Fruit fly (Drosophila melanogaster) whole organism: ENCODE data around the gene CG13786.

Source experiments
- CG8478 ChIP-seq: fragments of >200 bp; optimal IDR thresholded peaks from 2 replicates; lab custom pipeline; 2018; ENCODE audit warnings: inconsistent platforms
- EcR ChIP-seq, 2 experiments: fragments of >200 bp; optimal IDR thresholded peaks; 2 replicates each; lab custom pipeline; 2017; ENCODE audit warnings: missing biosample characterization in 2 of 2, missing genetic modification characterization in 2 of 2, missing genetic modification reagents in 2 of 2
- pan ChIP-seq: fragments of >200 bp; optimal IDR thresholded peaks from 2 replicates; lab custom pipeline; 2017
- psq ChIP-seq: fragments of >200 bp; optimal IDR thresholded peaks from 2 replicates; lab custom pipeline; 2017
- usp ChIP-seq: fragments of >200 bp; optimal IDR thresholded peaks from 2 replicates; lab custom pipeline; 2017; ENCODE audit warnings: missing biosample characterization, missing genetic modification characterization, mixed read lengths

dm6 chr2L:7252882-7253281, at the start of gene CG13786:
- TF ChIP-seq usp: no peak
- no peak for TF ChIP-seq CG8478 (lab: Kevin White, UChicago)
- no peak for TF ChIP-seq psq
- TF ChIP-seq pan (lab: Kevin White, UChicago): no peak
- TF ChIP-seq EcR (GFP tag; optimal IDR thresholded peaks at IDR 0.05; lab: Kevin White, UChicago): no peak
